Worm (Caenorhabditis elegans): ENCODE results near the gene K09G1.1.

K09G1.1 gene

ce11 chrV:9629114-9629513, 45.8 kb downstream of the K09G1.1 start, which contains the start of gene idpc-3:
idpc-3 (minus strand) TSS chrV:9629214.
- no peak for TF ChIP-seq ahr-1 (tag; optimal IDR thresholded peaks at IDR 0.05)
- TF ChIP-seq ceh-24 (tag; optimal IDR thresholded peaks at IDR 0.05) = no peak
- no peak for TF ChIP-seq rnt-1 (tag; optimal IDR thresholded peaks at IDR 0.05)
- no peak for TF ChIP-seq fax-1 (tag; optimal IDR thresholded peaks at IDR 0.05)
- no peak for TF ChIP-seq ceh-9 (tag; optimal IDR thresholded peaks at IDR 0.05)
- TF ChIP-seq lim-6 (tag; optimal IDR thresholded peaks at IDR 0.05) = no peak
- no peak for TF ChIP-seq che-1 (tag; optimal IDR thresholded peaks at IDR 0.05)
- TF ChIP-seq unc-86 (tag; optimal IDR thresholded peaks at IDR 0.05) = no peak
- no peak for TF ChIP-seq dve-1 (tag; optimal IDR thresholded peaks at IDR 0.05)
- no peak for TF ChIP-seq sox-2 (GFP tag; IDR thresholded peaks at IDR 0.05)
- TF ChIP-seq elt-4 (tag; optimal IDR thresholded peaks at IDR 0.05) = no peak
- TF ChIP-seq unc-42 (tag; optimal IDR thresholded peaks at IDR 0.05) = no peak

- TF ChIP-seq ceh-31 (tag; optimal IDR thresholded peaks at IDR 0.05) = no peak
- no peak for TF ChIP-seq ceh-30 (tag; optimal IDR thresholded peaks at IDR 0.05)
- TF ChIP-seq ceh-34 (tag; optimal IDR thresholded peaks at IDR 0.05) = no peak
- no peak for TF ChIP-seq C08G9.2 (tag; optimal IDR thresholded peaks at IDR 0.05)
- TF ChIP-seq nhr-11 (tag; optimal IDR thresholded peaks at IDR 0.05) = no peak
Measured at ce11 chrV:9629643-9630042, 46.3 kb downstream of the K09G1.1 start, which contains the start of gene col-146. col-146 (plus strand) TSS chrV:9629943.

ce11 chrV:9630542-9630941, 47.2 kb downstream of the K09G1.1 start:
- no peak for TF ChIP-seq elt-4 (tag; optimal IDR thresholded peaks at IDR 0.05)
- TF ChIP-seq ztf-16 (tag; optimal IDR thresholded peaks at IDR 0.05) = no peak
- no peak for TF ChIP-seq ceh-22 (tag; optimal IDR thresholded peaks at IDR 0.05)
- no peak for TF ChIP-seq zip-5 (tag; optimal IDR thresholded peaks at IDR 0.05)
- TF ChIP-seq ceh-14 (tag; optimal IDR thresholded peaks at IDR 0.05) = no peak
- TF ChIP-seq ref-2 (tag; optimal IDR thresholded peaks at IDR 0.05) = no peak
- no peak for TF ChIP-seq hlh-30 (tag; optimal IDR thresholded peaks at IDR 0.05; ENCODE audit: insufficient read depth)
- no peak for TF ChIP-seq ahr-1 (tag; optimal IDR thresholded peaks at IDR 0.05)
- no peak for TF ChIP-seq unc-3 (GFP tag; conservative IDR thresholded peaks at IDR 0.05)
- no peak for TF ChIP-seq unc-3 (tag; optimal IDR thresholded peaks at IDR 0.05)
- no peak for TF ChIP-seq unc-42 (tag; optimal IDR thresholded peaks at IDR 0.05)

- TF ChIP-seq C08G9.2 (tag; optimal IDR thresholded peaks at IDR 0.05) (no peak), hlh-13 (GFP tag; optimal IDR thresholded peaks at IDR 0.05) (no peak), fkh-10 (GFP tag; optimal IDR thresholded peaks at IDR 0.05) (no peak), hlh-8 (tag; optimal IDR thresholded peaks at IDR 0.05) (no peak), lin-11 (tag; optimal IDR thresholded peaks at IDR 0.05) (no peak), pqm-1 (tag; optimal IDR thresholded peaks at IDR 0.05) (no peak)
Measured at ce11 chrV:9630944-9631343, 47.6 kb downstream of the K09G1.1 start, which contains the start of gene T06E4.5. T06E4.5 (plus strand) TSS chrV:9631244.

ce11 chrV:9632348-9632747, 49.0 kb downstream of the K09G1.1 start:
- no peak for TF ChIP-seq tbx-2 (tag; optimal IDR thresholded peaks at IDR 0.05)
- no peak for TF ChIP-seq pag-3 (tag; optimal IDR thresholded peaks at IDR 0.05; ENCODE audit: borderline replicate concordance)
- TF ChIP-seq pax-1 (tag; optimal IDR thresholded peaks at IDR 0.05) = no peak
- TF ChIP-seq T23F11.4 (GFP tag; optimal IDR thresholded peaks at IDR 0.05) = no peak
- TF ChIP-seq hlh-6 (tag; optimal IDR thresholded peaks at IDR 0.05) = no peak
- TF ChIP-seq ref-2 (tag; optimal IDR thresholded peaks at IDR 0.05) = no peak
- no peak for TF ChIP-seq zip-5 (tag; optimal IDR thresholded peaks at IDR 0.05)
- no peak for TF ChIP-seq nfya-1 (tag; optimal IDR thresholded peaks at IDR 0.05)
- no peak for TF ChIP-seq ceh-22 (tag; optimal IDR thresholded peaks at IDR 0.05)
- no peak for TF ChIP-seq ceh-30 (tag; optimal IDR thresholded peaks at IDR 0.05)
- no peak for TF ChIP-seq dve-1 (tag; optimal IDR thresholded peaks at IDR 0.05)
- no peak for TF ChIP-seq lim-6 (tag; optimal IDR thresholded peaks at IDR 0.05)
- TF ChIP-seq eyg-1 (tag; optimal IDR thresholded peaks at IDR 0.05) = no peak
- TF ChIP-seq elt-4 (tag; optimal IDR thresholded peaks at IDR 0.05) = no peak
- TF ChIP-seq mec-3 (tag; optimal IDR thresholded peaks at IDR 0.05; ENCODE audit: borderline replicate concordance) = no peak

Data from whole organism, late embryonic.